Fruit fly (Drosophila melanogaster) whole organism, embryonic: ENCODE data around the gene CG33230.

Source experiments
- Awh ChIP-seq: fragments of 200-800 bp; sonication (Bioruptor generic); IDR thresholded peaks from 2 replicates; pipeline ENCODE4, ENCODE4 v1.3.6; 2022; ENCODE audit warnings: missing biosample characterization, missing genetic modification characterization
- CG11504 ChIP-seq: fragments of 200-800 bp; sonication (Bioruptor generic); optimal IDR thresholded peaks from 3 replicates; lab custom pipeline; 2019; ENCODE audit warnings: missing biosample characterization, mild to moderate bottlenecking, missing genetic modification characterization, moderate library complexity
- CG11560 ChIP-seq: fragments of 200-800 bp; sonication (Bioruptor generic); IDR thresholded peaks from 3 replicates; pipeline ENCODE4 v1.3.6; 2022; ENCODE audit warnings: missing biosample characterization, missing genetic modification characterization
- CG12659 ChIP-seq: fragments of 200-800 bp; sonication (Bioruptor generic); optimal IDR thresholded peaks from 3 replicates; lab custom pipeline; 2017; ENCODE audit warnings: mild to moderate bottlenecking, missing biosample characterization, missing genetic modification reagents, missing genetic modification characterization
- CG12769 ChIP-seq: fragments of 200-800 bp; sonication (Bioruptor generic); optimal IDR thresholded peaks from 2 replicates; lab custom pipeline; 2019; ENCODE audit warnings: missing biosample characterization, mild to moderate bottlenecking, missing genetic modification characterization, moderate library complexity
- CG15011 ChIP-seq: fragments of 200-800 bp; sonication (Bioruptor generic); optimal IDR thresholded peaks from 3 replicates; lab custom pipeline; 2018; ENCODE audit warnings: missing biosample characterization, mild to moderate bottlenecking, missing genetic modification characterization
- CG17385 ChIP-seq: fragments of 200-800 bp; sonication (Bioruptor generic); optimal IDR thresholded peaks from 3 replicates; lab custom pipeline; 2018; ENCODE audit warnings: missing biosample characterization, mild to moderate bottlenecking, missing genetic modification characterization
- CG32532 ChIP-seq: fragments of 200-800 bp; sonication (Bioruptor generic); IDR thresholded peaks from 2 replicates; pipeline ENCODE4 v1.3.6; 2022; ENCODE audit warnings: missing biosample characterization, missing genetic modification characterization
- CG3281 ChIP-seq: fragments of 200-800 bp; sonication (Bioruptor generic); optimal IDR thresholded peaks from 3 replicates; lab custom pipeline; 2017; ENCODE audit warnings: missing biosample characterization, mild to moderate bottlenecking, missing genetic modification characterization
- CG34376 ChIP-seq: fragments of 200-800 bp; sonication (Bioruptor generic); optimal IDR thresholded peaks from 2 replicates; lab custom pipeline; 2018; ENCODE audit warnings: missing biosample characterization, mild to moderate bottlenecking, missing genetic modification characterization
- CG4328 ChIP-seq: fragments of 200-800 bp; sonication (Bioruptor generic); optimal IDR thresholded peaks from 3 replicates; lab custom pipeline; 2017; ENCODE audit warnings: missing biosample characterization, missing genetic modification reagents, missing genetic modification characterization
- CG4617 ChIP-seq: fragments of 200-800 bp; sonication (Bioruptor generic); optimal IDR thresholded peaks from 3 replicates; lab custom pipeline; 2016; ENCODE audit warnings: missing biosample characterization, missing genetic modification characterization, borderline replicate concordance
- CG8281 ChIP-seq: fragments of 200-800 bp; sonication (Bioruptor generic); optimal IDR thresholded peaks from 2 replicates; lab custom pipeline; 2018; ENCODE audit warnings: missing biosample characterization, mild to moderate bottlenecking, missing genetic modification characterization, moderate library complexity
- Elba2 ChIP-seq: fragments of 200-800 bp; sonication (Bioruptor generic); optimal IDR thresholded peaks from 3 replicates; lab custom pipeline; 2016; ENCODE audit warnings: missing biosample characterization, missing genetic modification characterization
- Ets97D ChIP-seq: fragments of 200-800 bp; sonication (Bioruptor generic); optimal IDR thresholded peaks from 3 replicates; lab custom pipeline; 2016; ENCODE audit warnings: missing biosample characterization, missing genetic modification characterization
- Fer1 ChIP-seq: fragments of 200-800 bp; sonication (Bioruptor generic); optimal IDR thresholded peaks from 2 replicates; lab custom pipeline; 2017; ENCODE audit warnings: missing biosample characterization, mild to moderate bottlenecking, missing genetic modification characterization
- Gug ChIP-seq: fragments of 200-800 bp; sonication (Bioruptor generic); IDR thresholded peaks from 4 replicates; pipeline ENCODE4 v1.3.6; 2022; ENCODE audit warnings: missing biosample characterization, missing genetic modification characterization
- Lhr ChIP-seq: fragments of 200-800 bp; sonication (Bioruptor generic); optimal IDR thresholded peaks from 3 replicates; lab custom pipeline; 2017; ENCODE audit warnings: mild to moderate bottlenecking, missing biosample characterization, missing genetic modification reagents, missing genetic modification characterization
- MBD-R2 ChIP-seq: fragments of 200-800 bp; sonication (Bioruptor generic); IDR thresholded peaks from 2 replicates; pipeline ENCODE4 v1.3.6; 2022; ENCODE audit warnings: missing biosample characterization, missing genetic modification characterization
- Pdp1 ChIP-seq, 2 experiments: fragments of 200-800 bp; sonication (Bioruptor generic); optimal IDR thresholded peaks; 3 replicates each; lab custom pipeline; 2016; ENCODE audit warnings: missing biosample characterization in 2 of 2, missing genetic modification characterization in 2 of 2, mild to moderate bottlenecking in 1 of 2, moderate library complexity in 1 of 2
- YL-1 ChIP-seq: fragments of 200-800 bp; sonication (Bioruptor generic); optimal IDR thresholded peaks from 3 replicates; lab custom pipeline; 2017; ENCODE audit warnings: missing biosample characterization, mild to moderate bottlenecking, missing genetic modification characterization
- abd-A ChIP-seq: fragments of 200-800 bp; sonication (Bioruptor generic); optimal IDR thresholded peaks from 3 replicates; lab custom pipeline; 2019; ENCODE audit warnings: missing biosample characterization, mild to moderate bottlenecking, missing genetic modification characterization, moderate library complexity
- chinmo ChIP-seq: fragments of 200-800 bp; sonication (Bioruptor generic); IDR thresholded peaks from 4 replicates; pipeline ENCODE4 v1.3.6; 2022; ENCODE audit warnings: missing biosample characterization, missing genetic modification characterization; ENCODE audit not compliant: partially characterized antibody
- crol ChIP-seq: fragments of 200-800 bp; sonication (Bioruptor generic); IDR thresholded peaks from 2 replicates; pipeline ENCODE4 v1.3.6; 2022; ENCODE audit warnings: missing biosample characterization, missing genetic modification characterization
- crp ChIP-seq, 2 experiments: fragments of 200-800 bp; sonication (Bioruptor generic); optimal IDR thresholded peaks; 2 replicates in 1 of 2; 3 replicates in 1 of 2; lab custom pipeline; 2017; ENCODE audit warnings: missing biosample characterization in 2 of 2, missing genetic modification characterization in 2 of 2, mild to moderate bottlenecking in 1 of 2, moderate library complexity in 1 of 2
- dmrt11E ChIP-seq: fragments of 200-800 bp; sonication (Bioruptor generic); optimal IDR thresholded peaks from 3 replicates; lab custom pipeline; 2018; ENCODE audit warnings: missing biosample characterization, mild to moderate bottlenecking, missing genetic modification characterization, moderate library complexity
- exex ChIP-seq: fragments of 200-800 bp; sonication (Bioruptor generic); optimal IDR thresholded peaks from 4 replicates; lab custom pipeline; 2018; ENCODE audit warnings: missing biosample characterization, mild to moderate bottlenecking, missing genetic modification characterization, moderate library complexity
- gce ChIP-seq: fragments of 200-800 bp; sonication (Bioruptor generic); IDR thresholded peaks from 3 replicates; pipeline ENCODE4 v1.3.6; 2022; ENCODE audit warnings: missing biosample characterization, missing genetic modification characterization
- h ChIP-seq: fragments of >200 bp; optimal IDR thresholded peaks from 2 replicates; lab custom pipeline; 2017
- her ChIP-seq: fragments of 200-800 bp; sonication (Bioruptor generic); optimal IDR thresholded peaks from 2 replicates; lab custom pipeline; 2016; ENCODE audit warnings: missing biosample characterization, missing genetic modification characterization
- ind ChIP-seq: fragments of 200-800 bp; sonication (Bioruptor generic); optimal IDR thresholded peaks from 3 replicates; lab custom pipeline; 2016; ENCODE audit warnings: missing biosample characterization, missing genetic modification characterization
- kah ChIP-seq: fragments of 200-800 bp; sonication (Bioruptor generic); optimal IDR thresholded peaks from 2 replicates; lab custom pipeline; 2018; ENCODE audit warnings: missing biosample characterization, mild to moderate bottlenecking, missing genetic modification characterization
- onecut ChIP-seq: fragments of 200-800 bp; sonication (Bioruptor generic); IDR thresholded peaks from 2 replicates; pipeline ENCODE4 v1.3.6; 2022; ENCODE audit warnings: missing biosample characterization, missing genetic modification characterization
- phol ChIP-seq: fragments of 200-800 bp; sonication (Bioruptor generic); optimal IDR thresholded peaks from 3 replicates; lab custom pipeline; 2018; ENCODE audit warnings: missing biosample characterization, mild to moderate bottlenecking, missing genetic modification characterization, moderate library complexity
- psq ChIP-seq: fragments of 200-800 bp; sonication (Bioruptor generic); optimal IDR thresholded peaks from 2 replicates; lab custom pipeline; 2017; ENCODE audit warnings: missing biosample characterization, missing genetic modification characterization
- scrt ChIP-seq: fragments of 200-800 bp; sonication (Bioruptor generic); optimal IDR thresholded peaks from 2 replicates; lab custom pipeline; 2018; ENCODE audit warnings: missing biosample characterization, mild to moderate bottlenecking, missing genetic modification characterization, moderate library complexity
- sd ChIP-seq: fragments of 200-800 bp; sonication (Bioruptor generic); optimal IDR thresholded peaks from 3 replicates; lab custom pipeline; 2018; ENCODE audit warnings: missing biosample characterization, mild to moderate bottlenecking, missing genetic modification characterization, moderate library complexity
- so ChIP-seq: fragments of 200-800 bp; sonication (Bioruptor generic); IDR thresholded peaks from 3 replicates; pipeline ENCODE4 v1.3.6; 2022; ENCODE audit warnings: missing biosample characterization, missing genetic modification characterization
- z ChIP-seq: fragments of 200-800 bp; sonication (Bioruptor generic); IDR thresholded peaks from 3 replicates; pipeline ENCODE4 v1.3.6; 2022; ENCODE audit warnings: missing biosample characterization, missing genetic modification characterization

The CG33230 gene

dm6 chr3L:1569162-1569965 is 48.9 kb upstream of the CG33230 start, which contains the start of gene Tmep (continued):
- TF ChIP-seq dmrt11E (tag; lab: Kevin White, UChicago) (no peak), CG12659 (peak; percentile 4), Fer1 (GFP tag; lab: Kevin White, UChicago) (peak; percentile 17), Awh (GFP tag; lab: Robert Waterston, UW) (no peak), CG4617 (GFP tag; lab: Kevin White, UChicago) (peak; percentile 76), ind (GFP tag; lab: Kevin White, UChicago) (no peak), h (lab: Kevin White, UChicago) (no peak), Ets97D (GFP tag; lab: Kevin White, UChicago) (peak; percentile 3), CG32532 (GFP tag; lab: Robert Waterston, UW) (0 out of 2 replicates have a peak, but pooled peaks have one; percentile 19), CG4328 (GFP tag; lab: Kevin White, UChicago) (no peak), CG3281 (GFP tag; lab: Kevin White, UChicago) (peak; percentile 17), CG11504 (tag; lab: Kevin White, UChicago) (no peak), her (no peak)

dm6 chr3L:1569966-1570276 is 48.3 kb upstream of the CG33230 start:
- TF ChIP-seq CG11560 (tag; lab: Robert Waterston, UW) (no peak), psq (GFP tag; lab: Kevin White, UChicago) (peak; percentile 63), crp (GFP tag; optimal IDR thresholded peaks at IDR 0.05; lab: Kevin White, UChicago) (peak in 1 of 2 experiments; percentile 15), MBD-R2 (GFP tag; lab: Robert Waterston, UW) (peak; percentile 18; the same call in 1 of the 2 replicates), Elba2 (GFP tag; lab: Kevin White, UChicago) (peak; percentile 7), CG8281 (tag; lab: Kevin White, UChicago) (no peak), kah (GFP tag; lab: Kevin White, UChicago) (peak; percentile 54), scrt (GFP tag; lab: Kevin White, UChicago) (peak; percentile 81), CG15011 (no peak), YL-1 (no peak), Lhr (no peak), exex (tag; lab: Kevin White, UChicago) (peak; percentile 22), crol (GFP tag; lab: Robert Waterston, UW) (peak; percentile 30; the same call in 1 of the 2 replicates), abd-A (tag; lab: Kevin White, UChicago) (no peak), chinmo (GFP tag; lab: Robert Waterston, UW) (0 out of 4 replicates have a peak, but pooled peaks have one; percentile 16), CG17385 (GFP tag; lab: Kevin White, UChicago) (peak; percentile 81), Gug (GFP tag; lab: Robert Waterston, UW) (no peak)

dm6 chr3L:1571077-1571476 is 47.1 kb upstream of the CG33230 start:
- TF ChIP-seq sd (tag; lab: Kevin White, UChicago) = peak; percentile 42
- TF ChIP-seq Pdp1 (GFP tag; optimal IDR thresholded peaks at IDR 0.05; lab: Kevin White, UChicago) = peak in 1 of 2 experiments; percentile 13
- peak; percentile 36 for TF ChIP-seq onecut (GFP tag; lab: Robert Waterston, UW)
- TF ChIP-seq CG17385 (GFP tag; lab: Kevin White, UChicago) = peak; percentile 6
- 0 out of 4 replicates have a peak, but pooled peaks have one; percentile 43 for TF ChIP-seq chinmo (GFP tag; lab: Robert Waterston, UW)
- peak; percentile 69 for TF ChIP-seq crol (GFP tag; lab: Robert Waterston, UW)
- no peak for TF ChIP-seq gce (GFP tag; lab: Robert Waterston, UW)
- TF ChIP-seq so (GFP tag; lab: Robert Waterston, UW) = peak; percentile 68; the same call in 2 of the 3 replicates
- TF ChIP-seq CG12769 (tag; lab: Kevin White, UChicago) = peak; percentile 59
- no peak for TF ChIP-seq phol
- no peak for TF ChIP-seq CG34376 (GFP tag; lab: Kevin White, UChicago)
- TF ChIP-seq z (GFP tag; lab: Robert Waterston, UW) = 0 out of 3 replicates have a peak, but pooled peaks have one; percentile 55
